Fruit fly (Drosophila melanogaster) whole organism, pupa: ENCODE measurements around the gene Kots.

Experiments used
- CG13204 ChIP-seq: fragments of 200-800 bp; sonication (Bioruptor generic); optimal IDR thresholded peaks from 2 replicates; lab custom pipeline; 2018; ENCODE audit warnings: missing biosample characterization, mild to moderate bottlenecking, missing genetic modification characterization, moderate library complexity
- CG15710 ChIP-seq: fragments of 200-800 bp; sonication (Bioruptor generic); optimal IDR thresholded peaks from 2 replicates; lab custom pipeline; 2018; ENCODE audit warnings: missing biosample characterization, mild to moderate bottlenecking, missing genetic modification characterization, moderate library complexity
- CG17806 ChIP-seq: fragments of 200-800 bp; sonication (Bioruptor generic); optimal IDR thresholded peaks from 2 replicates; lab custom pipeline; 2018; ENCODE audit warnings: missing biosample characterization, mild to moderate bottlenecking, missing genetic modification characterization, moderate library complexity
- CG34367 ChIP-seq: fragments of 200-800 bp; sonication (Bioruptor generic); optimal IDR thresholded peaks from 2 replicates; lab custom pipeline; 2018; ENCODE audit warnings: missing biosample characterization, mild to moderate bottlenecking, missing genetic modification characterization
- CG4496 ChIP-seq: fragments of 200-800 bp; sonication (Bioruptor generic); IDR thresholded peaks from 3 replicates; pipeline ENCODE4 v1.3.6; 2022; ENCODE audit warnings: missing biosample characterization, missing genetic modification characterization
- Pif1A ChIP-seq: fragments of 200-800 bp; sonication (Bioruptor generic); optimal IDR thresholded peaks from 3 replicates; lab custom pipeline; 2016; ENCODE audit warnings: missing biosample characterization, missing genetic modification characterization
- fd96Ca ChIP-seq: fragments of 200-800 bp; sonication (Bioruptor generic); IDR thresholded peaks from 3 replicates; pipeline ENCODE4 v1.3.6; 2022; ENCODE audit warnings: missing biosample characterization, missing genetic modification characterization

Gene Kots

DNA sequence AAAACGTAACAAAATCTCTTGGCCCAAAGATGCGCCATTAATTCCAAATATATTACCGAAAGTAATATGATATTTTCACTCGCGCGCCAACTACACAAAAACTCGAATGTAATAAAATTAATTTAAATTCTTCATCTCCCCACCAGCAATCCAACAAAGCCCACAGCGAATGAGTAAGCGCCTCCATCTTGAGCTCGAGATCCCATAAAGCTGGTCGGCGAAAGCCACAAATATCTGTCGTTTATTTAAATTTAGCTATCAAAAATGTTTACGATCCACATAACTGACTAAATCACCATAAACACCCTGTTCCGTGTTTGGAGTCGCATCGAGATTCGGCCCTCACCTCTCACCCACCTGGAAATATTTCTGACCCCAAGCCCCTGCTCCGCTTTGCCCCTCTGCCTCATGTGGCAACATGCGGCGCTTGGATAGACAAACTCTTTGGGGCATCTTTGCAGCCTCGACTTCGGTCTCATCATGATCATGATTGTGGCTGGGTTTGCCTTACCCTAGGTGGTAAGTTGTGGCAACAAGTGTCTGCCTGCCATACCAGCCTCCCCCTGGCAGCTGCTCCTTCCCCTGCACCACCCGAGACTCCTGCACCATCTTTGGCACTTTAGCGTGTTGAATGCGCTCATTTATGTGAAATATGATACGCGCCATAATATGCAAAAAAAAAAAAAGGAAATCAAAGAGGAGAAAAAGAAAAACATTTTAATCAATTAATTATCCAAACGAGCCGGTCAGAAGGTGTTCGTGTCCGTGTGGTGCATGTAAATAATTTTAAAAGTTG is 51.8 kb downstream of the Kots start:
- TF ChIP-seq fd96Ca (GFP tag; lab: Robert Waterston, UW), result 0 out of 3 replicates have a peak, but pooled peaks have one; percentile 28
- no peak for TF ChIP-seq CG4496

dm6 chr3R:13911314-13911713 is 52.7 kb downstream of the Kots start:
- TF ChIP-seq CG4496 (no peak), CG17806 (tag; lab: Kevin White, UChicago) (no peak), CG13204 (GFP tag; lab: Kevin White, UChicago) (no peak), CG15710 (no peak), fd96Ca (GFP tag; lab: Robert Waterston, UW) (no peak), CG34367 (tag; lab: Kevin White, UChicago) (no peak), Pif1A (no peak)
